Worm (Caenorhabditis elegans): ENCODE measurements around the gene gei-6.

The gei-6 gene

DNA sequence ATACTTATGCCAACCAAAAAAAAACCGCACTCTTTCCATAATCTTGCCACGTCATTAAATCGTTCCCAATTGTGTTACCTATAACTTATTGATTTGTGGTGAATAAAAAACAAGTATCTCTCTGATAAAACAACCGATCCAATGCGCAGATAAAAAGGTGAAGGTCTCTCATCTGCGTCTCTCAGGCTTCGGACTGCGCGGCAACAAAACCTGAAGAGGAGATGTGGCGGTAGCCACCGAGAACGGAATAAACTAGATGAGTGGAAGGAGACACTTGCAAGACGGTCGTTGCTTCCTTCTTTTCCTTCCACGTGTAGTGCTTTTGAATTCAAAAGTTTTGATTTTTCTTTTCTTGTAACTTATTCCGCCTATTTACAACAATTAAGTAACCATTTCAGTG lies 5.7 kb downstream of the gei-6 start, which contains the start of gene fkb-3:
Gene fkb-3, plus strand, starts transcription at position 277 of the 400 bp plus-strand sequence.
- TF ChIP-seq elt-1 (tag; optimal IDR thresholded peaks at IDR 0.05): peak; percentile 30
- TF ChIP-seq egl-27 (tag; optimal IDR thresholded peaks at IDR 0.05): no peak
- TF ChIP-seq nhr-23 (tag; optimal IDR thresholded peaks at IDR 0.05): peak; percentile 65
- no peak for TF ChIP-seq ZK546.5 (tag; optimal IDR thresholded peaks at IDR 0.05)
- no peak for TF ChIP-seq egl-5 (tag; optimal IDR thresholded peaks at IDR 0.05)
- TF ChIP-seq nhr-11 (tag; optimal IDR thresholded peaks at IDR 0.05): no peak
- no peak for TF ChIP-seq R02D3.7 (tag; optimal IDR thresholded peaks at IDR 0.05)
- TF ChIP-seq nhr-25 (tag; optimal IDR thresholded peaks at IDR 0.05): peak; percentile 74
- peak; percentile 12 for TF ChIP-seq ceh-28 (tag; optimal IDR thresholded peaks at IDR 0.05)
- no peak for TF ChIP-seq fos-1 (tag; optimal IDR thresholded peaks at IDR 0.05)
- no peak for TF ChIP-seq ceh-82 (tag; optimal IDR thresholded peaks at IDR 0.05)
- TF ChIP-seq pha-4 (tag; optimal IDR thresholded peaks at IDR 0.05): no peak
- TF ChIP-seq mml-1 (tag; optimal IDR thresholded peaks at IDR 0.05): no peak
- peak in 1 of 3 experiments; percentile 18 for TF ChIP-seq elt-3 (tag; optimal IDR thresholded peaks at IDR 0.05)
- peak; percentile 3 for TF ChIP-seq lin-15B (tag; optimal IDR thresholded peaks at IDR 0.05)

DNA sequence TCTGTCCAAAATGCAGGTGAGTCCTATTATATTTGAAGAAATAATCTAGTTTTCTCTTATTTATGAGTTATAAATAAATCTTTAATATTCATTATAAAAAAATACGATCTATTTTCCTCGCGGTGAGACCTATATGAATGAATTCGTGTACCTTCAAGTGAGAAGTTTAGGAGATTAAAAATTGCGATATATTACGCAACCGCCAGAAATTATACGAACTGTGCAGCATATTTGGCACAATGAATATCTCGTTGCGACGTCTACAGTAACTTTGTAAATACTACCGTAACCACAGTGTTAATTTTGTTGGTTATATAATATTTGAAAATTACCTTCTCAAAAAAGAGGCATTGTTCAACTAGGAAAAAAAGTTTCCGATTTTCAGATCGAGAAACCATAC lies 6.3 kb downstream of the gei-6 start:
- TF ChIP-seq unc-62 (GFP tag; optimal IDR thresholded peaks at IDR 0.05): no peak
- TF ChIP-seq fos-1 (tag; optimal IDR thresholded peaks at IDR 0.05): no peak
- TF ChIP-seq mdl-1 (tag; optimal IDR thresholded peaks at IDR 0.05): no peak
- TF ChIP-seq pqm-1 (tag; optimal IDR thresholded peaks at IDR 0.05): no peak
- no peak for TF ChIP-seq ceh-82 (tag; optimal IDR thresholded peaks at IDR 0.05)
- TF ChIP-seq daf-12 (tag; optimal IDR thresholded peaks at IDR 0.05): no peak
- no peak for TF ChIP-seq ztf-11 (tag; optimal IDR thresholded peaks at IDR 0.05)
- no peak for TF ChIP-seq skn-1 (tag; optimal IDR thresholded peaks at IDR 0.05)
- no peak for TF ChIP-seq fkh-10 (GFP tag; optimal IDR thresholded peaks at IDR 0.05)
- no peak for TF ChIP-seq egl-5 (tag; optimal IDR thresholded peaks at IDR 0.05)
- TF ChIP-seq nhr-25 (tag; optimal IDR thresholded peaks at IDR 0.05): no peak
- no peak for TF ChIP-seq egl-27 (tag; optimal IDR thresholded peaks at IDR 0.05)
- no peak for TF ChIP-seq ceh-9 (tag; optimal IDR thresholded peaks at IDR 0.05)
- no peak for TF ChIP-seq jun-1 (tag; optimal IDR thresholded peaks at IDR 0.05)
- TF ChIP-seq ZK546.5 (tag; optimal IDR thresholded peaks at IDR 0.05): no peak
- TF ChIP-seq nfya-1 (tag; optimal IDR thresholded peaks at IDR 0.05; ENCODE audit: insufficient read depth): no peak
- TF ChIP-seq R02D3.7 (tag; optimal IDR thresholded peaks at IDR 0.05): no peak
- no peak for TF ChIP-seq lsy-12 (tag; optimal IDR thresholded peaks at IDR 0.05)
- no peak for TF ChIP-seq mml-1 (tag; optimal IDR thresholded peaks at IDR 0.05)

- TF ChIP-seq nhr-77 (tag; optimal IDR thresholded peaks at IDR 0.05) (no peak), egl-5 (tag; optimal IDR thresholded peaks at IDR 0.05) (peak; percentile 54), nfya-1 (tag; optimal IDR thresholded peaks at IDR 0.05; ENCODE audit: insufficient read depth) (peak; percentile 29), lin-39 (tag; optimal IDR thresholded peaks at IDR 0.05) (peak; percentile 63), hmg-11 (tag; optimal IDR thresholded peaks at IDR 0.05) (peak; percentile 57), nhr-11 (tag; optimal IDR thresholded peaks at IDR 0.05) (no peak), nhr-76 (tag; optimal IDR thresholded peaks at IDR 0.05) (no peak), ceh-16 (tag; optimal IDR thresholded peaks at IDR 0.05) (no peak)
These were observed 6.7 kb downstream of the gei-6 start, which contains the start of gene C13F10.1 for ce11 chrV:7223941-7224340. Gene C13F10.1, plus strand, starts transcription at chrV:7224078.

ce11 chrV:7223152-7223551 lies 7.5 kb downstream of the gei-6 start, which contains the start of gene C13F10.7:
Gene C13F10.7, minus strand, starts transcription at chrV:7223252.
- TF ChIP-seq ztf-11 (tag; optimal IDR thresholded peaks at IDR 0.05) (no peak), unc-39 (tag; optimal IDR thresholded peaks at IDR 0.05) (no peak), daf-12 (tag; optimal IDR thresholded peaks at IDR 0.05) (no peak), unc-62 (GFP tag; optimal IDR thresholded peaks at IDR 0.05) (no peak), tbx-2 (tag; optimal IDR thresholded peaks at IDR 0.05) (no peak), jun-1 (tag; optimal IDR thresholded peaks at IDR 0.05) (no peak), lin-15B (tag; optimal IDR thresholded peaks at IDR 0.05) (no peak), nhr-25 (tag; optimal IDR thresholded peaks at IDR 0.05) (no peak), ama-1 (optimal IDR thresholded peaks at IDR 0.05) (no peak), ztf-4 (tag; optimal IDR thresholded peaks at IDR 0.05) (no peak), egl-27 (tag; optimal IDR thresholded peaks at IDR 0.05) (no peak), nhr-67 (tag; optimal IDR thresholded peaks at IDR 0.05) (no peak)

All from whole organism, L3 larva.